Fruit fly (Drosophila melanogaster) whole organism, embryonic: ENCODE measurements around the gene Polr1C.

Source experiments
- Blimp-1 ChIP-seq: fragments of 200-800 bp; sonication (Bioruptor generic); optimal IDR thresholded peaks from 3 replicates; lab custom pipeline; 2018; ENCODE audit warnings: missing biosample characterization, missing genetic modification characterization, mild to moderate bottlenecking, moderate library complexity, missing genetic modification reagents
- CG10267 ChIP-seq: fragments of 200-800 bp; sonication (Bioruptor generic); optimal IDR thresholded peaks from 2 replicates; lab custom pipeline; 2018; ENCODE audit warnings: missing biosample characterization, mild to moderate bottlenecking, missing genetic modification characterization, moderate library complexity
- CG10274 ChIP-seq: fragments of 200-800 bp; sonication (Bioruptor generic); optimal IDR thresholded peaks from 3 replicates; lab custom pipeline; 2017; ENCODE audit warnings: missing biosample characterization, mild to moderate bottlenecking, missing genetic modification characterization
- CG11085 ChIP-seq: fragments of 200-800 bp; sonication (Bioruptor generic); IDR thresholded peaks from 2 replicates; pipeline ENCODE4 v1.3.6; 2022; ENCODE audit warnings: missing biosample characterization, missing genetic modification characterization
- CG12219 ChIP-seq: fragments of 200-800 bp; sonication (Bioruptor generic); optimal IDR thresholded peaks from 3 replicates; lab custom pipeline; 2018; ENCODE audit warnings: missing biosample characterization, mild to moderate bottlenecking, missing genetic modification characterization
- CG13624 ChIP-seq: fragments of 200-800 bp; sonication (Bioruptor generic); optimal IDR thresholded peaks from 2 replicates; lab custom pipeline; 2016; ENCODE audit warnings: missing biosample characterization, missing genetic modification characterization
- CG14667 ChIP-seq: fragments of 200-800 bp; sonication (Bioruptor generic); IDR thresholded peaks from 2 replicates; pipeline ENCODE4 v1.3.6; 2022; ENCODE audit warnings: missing biosample characterization, missing genetic modification characterization
- CG14965 ChIP-seq: fragments of 200-800 bp; sonication (Bioruptor generic); optimal IDR thresholded peaks from 2 replicates; lab custom pipeline; 2016; ENCODE audit warnings: missing biosample characterization, missing genetic modification characterization, borderline replicate concordance
- CG17328 ChIP-seq: fragments of 200-800 bp; sonication (Bioruptor generic); IDR thresholded peaks from 2 replicates; pipeline ENCODE4 v1.3.6; 2022; ENCODE audit warnings: missing biosample characterization, missing genetic modification characterization
- CG17912 ChIP-seq: fragments of 200-800 bp; sonication (Bioruptor generic); optimal IDR thresholded peaks from 2 replicates; lab custom pipeline; 2018; ENCODE audit warnings: missing biosample characterization, mild to moderate bottlenecking, missing genetic modification characterization
- CG2129 ChIP-seq: fragments of 200-800 bp; sonication (Bioruptor generic); IDR thresholded peaks from 2 replicates; pipeline ENCODE4 v1.3.6; 2022; ENCODE audit warnings: missing biosample characterization, missing genetic modification characterization; ENCODE audit not compliant: partially characterized antibody
- CG2202 ChIP-seq: fragments of 200-800 bp; sonication (Bioruptor generic); optimal IDR thresholded peaks from 2 replicates; lab custom pipeline; 2018; ENCODE audit warnings: missing biosample characterization, mild to moderate bottlenecking, missing genetic modification characterization
- CG31224 ChIP-seq: fragments of 200-800 bp; sonication (Bioruptor generic); IDR thresholded peaks from 2 replicates; pipeline ENCODE4 v1.3.6; 2022; ENCODE audit warnings: missing biosample characterization, missing genetic modification characterization
- CG3163 ChIP-seq: fragments of 200-800 bp; sonication (Bioruptor generic); optimal IDR thresholded peaks from 3 replicates; lab custom pipeline; 2016; ENCODE audit warnings: missing biosample characterization, missing genetic modification characterization
- CG3281 ChIP-seq: fragments of 200-800 bp; sonication (Bioruptor generic); optimal IDR thresholded peaks from 3 replicates; lab custom pipeline; 2017; ENCODE audit warnings: missing biosample characterization, mild to moderate bottlenecking, missing genetic modification characterization
- CG4360 ChIP-seq: fragments of 200-800 bp; sonication (Bioruptor generic); IDR thresholded peaks from 2 replicates; pipeline ENCODE4 v1.3.6; 2022; ENCODE audit warnings: missing biosample characterization, missing genetic modification characterization
- CG4424 ChIP-seq: fragments of 200-800 bp; sonication (Bioruptor generic); optimal IDR thresholded peaks from 3 replicates; lab custom pipeline; 2016; ENCODE audit warnings: missing biosample characterization, missing genetic modification characterization
- CG9437 ChIP-seq: fragments of 200-800 bp; sonication (Bioruptor generic); optimal IDR thresholded peaks from 2 replicates; lab custom pipeline; 2018; ENCODE audit warnings: missing biosample characterization, mild to moderate bottlenecking, missing genetic modification characterization
- Camta ChIP-seq: fragments of 200-800 bp; sonication (Bioruptor generic); optimal IDR thresholded peaks from 2 replicates; lab custom pipeline; 2016; ENCODE audit warnings: missing biosample characterization, missing genetic modification characterization
- CrebB ChIP-seq: fragments of 200-800 bp; sonication (Bioruptor generic); optimal IDR thresholded peaks from 3 replicates; lab custom pipeline; 2018; ENCODE audit warnings: missing biosample characterization, mild to moderate bottlenecking, missing genetic modification characterization
- Elba2 ChIP-seq: fragments of 200-800 bp; sonication (Bioruptor generic); optimal IDR thresholded peaks from 3 replicates; lab custom pipeline; 2016; ENCODE audit warnings: missing biosample characterization, missing genetic modification characterization
- Ets65A ChIP-seq: fragments of 200-800 bp; sonication (Bioruptor generic); peaks from one replicate; lab custom pipeline; 2016; ENCODE audit warnings: missing biosample characterization, missing genetic modification characterization
- Ets97D ChIP-seq: fragments of 200-800 bp; sonication (Bioruptor generic); optimal IDR thresholded peaks from 3 replicates; lab custom pipeline; 2016; ENCODE audit warnings: missing biosample characterization, missing genetic modification characterization
- Gsc ChIP-seq: fragments of 200-800 bp; sonication (Bioruptor generic); IDR thresholded peaks from 2 replicates; pipeline ENCODE4 v1.3.6; 2022; ENCODE audit warnings: missing biosample characterization, missing genetic modification characterization
- HLH54F ChIP-seq: fragments of 200-800 bp; sonication (Bioruptor generic); optimal IDR thresholded peaks from 3 replicates; lab custom pipeline; 2016; ENCODE audit warnings: missing biosample characterization, missing genetic modification characterization
- HmgD ChIP-seq: fragments of 200-800 bp; sonication (Bioruptor generic); optimal IDR thresholded peaks from 3 replicates; lab custom pipeline; 2016; ENCODE audit warnings: missing biosample characterization, missing genetic modification characterization
- Hmr ChIP-seq: fragments of 200-800 bp; sonication (Bioruptor generic); optimal IDR thresholded peaks from 3 replicates; lab custom pipeline; 2017; ENCODE audit warnings: mild to moderate bottlenecking, missing biosample characterization, missing genetic modification reagents, missing genetic modification characterization
- Hsf ChIP-seq: fragments of 200-800 bp; sonication (Bioruptor generic); optimal IDR thresholded peaks from 3 replicates; lab custom pipeline; 2016; ENCODE audit warnings: missing biosample characterization, missing genetic modification characterization
- Lim3 ChIP-seq: fragments of 200-800 bp; sonication (Bioruptor generic); IDR thresholded peaks from 2 replicates; pipeline ENCODE4 v1.3.6; 2022; ENCODE audit warnings: missing biosample characterization, missing genetic modification characterization
- MESR4 ChIP-seq: fragments of 200-800 bp; sonication (Bioruptor generic); optimal IDR thresholded peaks from 2 replicates; lab custom pipeline; 2018; ENCODE audit warnings: missing biosample characterization, mild to moderate bottlenecking, missing genetic modification characterization, moderate library complexity
- MTF-1 ChIP-seq: fragments of 200-800 bp; sonication (Bioruptor generic); optimal IDR thresholded peaks from 2 replicates; lab custom pipeline; 2018; ENCODE audit warnings: missing biosample characterization, mild to moderate bottlenecking, missing genetic modification characterization, borderline replicate concordance
- Sin3A ChIP-seq: fragments of >200 bp; optimal IDR thresholded peaks from 2 replicates; lab custom pipeline; 2018
- Sox100B ChIP-seq: fragments of 200-800 bp; sonication (Bioruptor generic); optimal IDR thresholded peaks from 3 replicates; lab custom pipeline; 2018; ENCODE audit warnings: missing biosample characterization, mild to moderate bottlenecking, missing genetic modification characterization
- YL-1 ChIP-seq: fragments of 200-800 bp; sonication (Bioruptor generic); optimal IDR thresholded peaks from 3 replicates; lab custom pipeline; 2017; ENCODE audit warnings: missing biosample characterization, mild to moderate bottlenecking, missing genetic modification characterization
- abd-A ChIP-seq: fragments of 200-800 bp; sonication (Bioruptor generic); optimal IDR thresholded peaks from 3 replicates; lab custom pipeline; 2019; ENCODE audit warnings: missing biosample characterization, mild to moderate bottlenecking, missing genetic modification characterization, moderate library complexity
- cas ChIP-seq: fragments of 200-800 bp; sonication (Bioruptor generic); IDR thresholded peaks from 2 replicates; pipeline ENCODE4 v1.3.6; 2022; ENCODE audit warnings: missing biosample characterization, missing genetic modification characterization
- cato ChIP-seq: fragments of 200-800 bp; sonication (Bioruptor generic); optimal IDR thresholded peaks from 2 replicates; lab custom pipeline; 2016; ENCODE audit warnings: missing biosample characterization, missing genetic modification characterization, borderline replicate concordance
- cg ChIP-seq: fragments of 200-800 bp; sonication (Bioruptor generic); optimal IDR thresholded peaks from 3 replicates; lab custom pipeline; 2019; ENCODE audit warnings: missing biosample characterization, mild to moderate bottlenecking, missing genetic modification characterization, moderate library complexity
- crp ChIP-seq, 2 experiments: fragments of 200-800 bp; sonication (Bioruptor generic); optimal IDR thresholded peaks; 2 replicates in 1 of 2; 3 replicates in 1 of 2; lab custom pipeline; 2017; ENCODE audit warnings: missing biosample characterization in 2 of 2, missing genetic modification characterization in 2 of 2, mild to moderate bottlenecking in 1 of 2, moderate library complexity in 1 of 2
- dm ChIP-seq: fragments of 200-800 bp; sonication (Bioruptor generic); optimal IDR thresholded peaks from 3 replicates; lab custom pipeline; 2016; ENCODE audit warnings: missing biosample characterization, missing genetic modification characterization
- h ChIP-seq: fragments of >200 bp; optimal IDR thresholded peaks from 2 replicates; lab custom pipeline; 2017
- ind ChIP-seq: fragments of 200-800 bp; sonication (Bioruptor generic); optimal IDR thresholded peaks from 3 replicates; lab custom pipeline; 2016; ENCODE audit warnings: missing biosample characterization, missing genetic modification characterization
- oc ChIP-seq: fragments of 200-800 bp; sonication (Bioruptor generic); optimal IDR thresholded peaks from 2 replicates; lab custom pipeline; 2018; ENCODE audit warnings: missing biosample characterization, mild to moderate bottlenecking, missing genetic modification characterization, moderate library complexity
- peb ChIP-seq: fragments of 200-800 bp; sonication (Bioruptor generic); IDR thresholded peaks from 2 replicates; pipeline ENCODE4 v1.3.6; 2022; ENCODE audit warnings: missing biosample characterization, missing genetic modification characterization
- pho ChIP-seq: fragments of 200-800 bp; sonication (Bioruptor generic); optimal IDR thresholded peaks from 2 replicates; lab custom pipeline; 2016; ENCODE audit warnings: missing biosample characterization, missing genetic modification characterization
- psq ChIP-seq: fragments of 200-800 bp; sonication (Bioruptor generic); optimal IDR thresholded peaks from 2 replicates; lab custom pipeline; 2017; ENCODE audit warnings: missing biosample characterization, missing genetic modification characterization
- row ChIP-seq: fragments of 200-800 bp; sonication (Bioruptor generic); IDR thresholded peaks from 3 replicates; pipeline ENCODE4 v1.3.6; 2022; ENCODE audit warnings: missing biosample characterization, missing genetic modification characterization
- sens ChIP-seq: fragments of 200-800 bp; sonication (Bioruptor generic); peaks from one replicate; lab custom pipeline; 2016; ENCODE audit warnings: missing biosample characterization, missing genetic modification characterization
- sug ChIP-seq: fragments of 200-800 bp; optimal IDR thresholded peaks from 2 replicates; lab custom pipeline; 2019; ENCODE audit warnings: missing biosample characterization, mild to moderate bottlenecking, missing genetic modification characterization, moderate library complexity
- zfh1 ChIP-seq: fragments of 200-800 bp; sonication (Bioruptor generic); IDR thresholded peaks from 3 replicates; pipeline ENCODE4 v1.3.6; 2022; ENCODE audit warnings: missing biosample characterization, missing genetic modification characterization
- zfh2 ChIP-seq: fragments of 200-800 bp; sonication (Bioruptor generic); optimal IDR thresholded peaks from 2 replicates; lab custom pipeline; 2016; ENCODE audit warnings: missing biosample characterization, missing genetic modification characterization

Gene Polr1C

DNA sequence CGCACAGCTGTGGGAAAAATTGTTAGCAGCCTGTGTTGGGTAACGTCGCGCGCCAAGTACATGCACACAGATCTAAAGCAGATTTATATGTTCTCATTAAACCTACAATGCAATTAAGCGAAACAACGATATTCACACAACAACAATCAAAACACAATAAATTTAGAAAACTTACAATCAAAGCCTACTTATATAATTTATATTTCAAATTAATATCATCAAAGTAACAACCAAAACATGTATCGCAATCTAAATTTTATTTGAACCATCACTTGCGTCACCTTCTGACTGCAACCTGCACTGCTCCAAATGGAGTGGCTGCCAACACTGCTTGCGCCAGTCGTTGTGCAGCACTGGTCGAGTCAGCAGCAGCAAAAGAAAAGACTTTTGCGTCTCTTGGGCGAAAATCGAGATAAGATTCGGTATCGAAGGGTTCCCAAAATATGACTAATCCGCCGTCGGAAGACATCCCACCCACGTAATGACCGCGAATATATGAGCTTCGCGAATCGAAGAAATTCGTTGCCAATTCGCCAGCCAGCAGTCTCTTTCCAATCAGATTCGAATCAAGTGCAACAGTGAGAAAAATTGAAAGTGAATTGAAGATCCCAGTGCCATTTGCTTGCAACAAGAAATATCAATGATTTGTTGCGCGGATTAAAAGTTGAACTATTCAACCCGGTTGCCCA lies 12.6 kb downstream of the Polr1C start, which contains the start of the genes CG8892 and CG34126 (continued):
- TF ChIP-seq Ets97D (GFP tag; lab: Kevin White, UChicago) (peak; percentile 92), zfh2 (GFP tag; lab: Kevin White, UChicago) (peak; percentile 98), CG14965 (GFP tag; lab: Kevin White, UChicago) (peak; percentile 61), Hmr (GFP tag; lab: Kevin White, UChicago) (peak; percentile 98), HmgD (peak; percentile 90), dm (peak; percentile 90), Elba2 (GFP tag; lab: Kevin White, UChicago) (peak; percentile 92), zfh1 (GFP tag; lab: Robert Waterston, UW) (peak; percentile 96), cg (GFP tag; lab: Kevin White, UChicago) (no peak), CG14667 (GFP tag; lab: Robert Waterston, UW) (peak; percentile 95), CG9437 (GFP tag; lab: Kevin White, UChicago) (peak; percentile 92), CG10274 (peak; percentile 91), cato (peak; percentile 98), h (lab: Kevin White, UChicago) (no peak), Hsf (GFP tag; lab: Kevin White, UChicago) (peak; percentile 99), YL-1 (GFP tag; lab: Kevin White, UChicago) (peak; percentile 92), CG2202 (tag; lab: Kevin White, UChicago) (peak; percentile 91), CG17328 (GFP tag; lab: Robert Waterston, UW) (peak; percentile 92), CG31224 (GFP tag; lab: Robert Waterston, UW) (peak; percentile 92), cas (GFP tag; lab: Robert Waterston, UW) (peak; percentile 90), CrebB (tag; lab: Kevin White, UChicago) (peak; percentile 92), Ets65A (peak; percentile 100), CG13624 (GFP tag; lab: Kevin White, UChicago) (peak; percentile 96), CG2129 (GFP tag; lab: Robert Waterston, UW) (no peak), pho (GFP tag; lab: Kevin White, UChicago) (peak; percentile 97), abd-A (tag; lab: Kevin White, UChicago) (peak; percentile 89), Sox100B (peak; percentile 96), CG4424 (GFP tag; lab: Kevin White, UChicago) (peak; percentile 99), Lim3 (GFP tag; lab: Robert Waterston, UW) (peak; percentile 83), CG12219 (GFP tag; lab: Kevin White, UChicago) (peak; percentile 86), Camta (GFP tag; lab: Kevin White, UChicago) (peak; percentile 97), CG3163 (GFP tag; lab: Kevin White, UChicago) (peak; percentile 84), MTF-1 (peak; percentile 81), CG10267 (peak; percentile 100), Blimp-1 (GFP tag; lab: Kevin White, UChicago) (peak; percentile 92), CG3281 (GFP tag; lab: Kevin White, UChicago) (peak; percentile 97), sug (tag; lab: Kevin White, UChicago) (peak; percentile 97), ind (GFP tag; lab: Kevin White, UChicago) (peak; percentile 99), HLH54F (GFP tag; lab: Kevin White, UChicago) (peak; percentile 98), crp (GFP tag; optimal IDR thresholded peaks at IDR 0.05; lab: Kevin White, UChicago) (peak; percentile 84 to 94), row (peak; percentile 98), oc (tag; lab: Kevin White, UChicago) (peak; percentile 89), MESR4 (GFP tag; lab: Kevin White, UChicago) (peak; percentile 66), CG11085 (peak; percentile 94), Sin3A (lab: Kevin White, UChicago) (peak; percentile 99), CG17912 (GFP tag; lab: Kevin White, UChicago) (peak; percentile 82), psq (GFP tag; lab: Kevin White, UChicago) (peak; percentile 93), CG4360 (peak; percentile 45; the same call in 1 of the 2 replicates), Gsc (GFP tag; lab: Robert Waterston, UW) (peak; percentile 95), peb (GFP tag; lab: Robert Waterston, UW) (peak; percentile 93), sens (peak; percentile 99)
